Worm (Caenorhabditis elegans): ENCODE results near the gene dnj-23.

ce11 chrII:9093584-9093983, 14.8 kb downstream of the dnj-23 start, which contains the start of gene C07H4.1:
- TF ChIP-seq ceh-82 (tag; optimal IDR thresholded peaks at IDR 0.05), result no peak
- TF ChIP-seq mxl-3 (GFP tag; optimal IDR thresholded peaks at IDR 0.05), result no peak
- TF ChIP-seq tra-1 (GFP tag; IDR thresholded peaks at IDR 0.05), result no peak
- no peak for TF ChIP-seq jun-1 (tag; optimal IDR thresholded peaks at IDR 0.05)
- no peak for TF ChIP-seq nhr-11 (tag; optimal IDR thresholded peaks at IDR 0.05)
- no peak for TF ChIP-seq set-16 (GFP tag; IDR thresholded peaks at IDR 0.05)
- no peak for TF ChIP-seq aha-1 (tag)
- no peak for TF ChIP-seq lin-15B (tag; optimal IDR thresholded peaks at IDR 0.05)
- TF ChIP-seq snpc-4 (tag; optimal IDR thresholded peaks at IDR 0.05), result no peak
- TF ChIP-seq mes-2 (tag; optimal IDR thresholded peaks at IDR 0.05; ENCODE audit: poor library complexity, severe bottlenecking), result no peak
- TF ChIP-seq lir-3 (tag; optimal IDR thresholded peaks at IDR 0.05), result no peak
- no peak for TF ChIP-seq dmd-6 (GFP tag; IDR thresholded peaks at IDR 0.05)
